Worm (Caenorhabditis elegans) whole organism, young adult: Measurements from ENCODE around the gene pap-2.

Experiments used
- B0336.3 ChIP-seq: fragments of 200-800 bp; sonication (Bioruptor generic); IDR thresholded peaks from 2 replicates; pipeline ENCODE4 v1.3.6; 2022; ENCODE audit warnings: missing genetic modification characterization, missing compliant biosample characterization
- F22D6.2 ChIP-seq: sonication (generic microtip); optimal IDR thresholded peaks from 2 replicates; lab custom pipeline; 2016; ENCODE audit warnings: mild to moderate bottlenecking, missing genetic modification characterization, missing compliant biosample characterization
- F23B12.7 ChIP-seq: sonication (generic microtip); optimal IDR thresholded peaks from 2 replicates; lab custom pipeline; 2017; ENCODE audit warnings: missing genetic modification characterization, mild to moderate bottlenecking, missing compliant biosample characterization, antibody characterized with exemption, moderate library complexity; ENCODE audit not compliant: insufficient read depth
- F33H1.4 ChIP-seq: fragments of 200-800 bp; sonication (Bioruptor generic); IDR thresholded peaks from 2 replicates; pipeline ENCODE4 v1.3.6; 2022; ENCODE audit warnings: missing genetic modification reagents, missing genetic modification characterization, missing compliant biosample characterization
- F39B2.1 ChIP-seq: fragments of 200-800 bp; sonication (Bioruptor generic); IDR thresholded peaks from 2 replicates; pipeline ENCODE4 v1.3.6; 2022; ENCODE audit warnings: missing genetic modification reagents, missing genetic modification characterization, missing compliant biosample characterization
- F49E8.2 ChIP-seq: sonication (generic microtip); optimal IDR thresholded peaks from 3 replicates; lab custom pipeline; 2017; ENCODE audit warnings: missing genetic modification characterization, mild to moderate bottlenecking, missing compliant biosample characterization, antibody characterized with exemption, moderate library complexity; ENCODE audit not compliant: insufficient read depth
- K11D2.4 ChIP-seq: fragments of 200-800 bp; sonication (Bioruptor generic); IDR thresholded peaks from 2 replicates; pipeline ENCODE4 v1.3.6; 2022; ENCODE audit warnings: missing genetic modification reagents, missing genetic modification characterization, missing compliant biosample characterization
- K12H6.12 ChIP-seq: fragments of 200-800 bp; sonication (Bioruptor generic); optimal IDR thresholded peaks from 2 replicates; lab custom pipeline; 2018; ENCODE audit warnings: mild to moderate bottlenecking, missing genetic modification characterization, missing compliant biosample characterization
- T07F8.4 ChIP-seq: sonication (generic microtip); optimal IDR thresholded peaks from 2 replicates; lab custom pipeline; 2016; ENCODE audit warnings: mild to moderate bottlenecking, missing genetic modification characterization, moderate library complexity, missing compliant biosample characterization
- Y67H2A.10 ChIP-seq: fragments of 200-800 bp; sonication (Bioruptor generic); conservative IDR thresholded peaks from 2 replicates; pipeline ENCODE4 v1.3.6; 2022; ENCODE audit warnings: missing genetic modification reagents, missing genetic modification characterization, missing compliant biosample characterization
- akir-1 ChIP-seq: fragments of 200-800 bp; sonication (Bioruptor generic); optimal IDR thresholded peaks from 2 replicates; lab custom pipeline; 2018; ENCODE audit warnings: mild to moderate bottlenecking, missing genetic modification characterization, moderate library complexity, missing compliant biosample characterization
- ama-1 ChIP-seq, 3 experiments: fragments of 150-350 bp in 1 of 3; sonication (generic microtip) in 2 of 3; optimal IDR thresholded peaks; 2 replicates each; lab custom pipeline; 2014 to 2018; ENCODE audit warnings: missing biosample characterization in 2 of 3, missing genetic modification characterization in 2 of 3, missing genetic modification reagents in 2 of 3
- aptf-2 ChIP-seq: fragments of 200-800 bp; sonication (Bioruptor generic); conservative IDR thresholded peaks from 2 replicates; pipeline ENCODE4 v1.3.6; 2022; ENCODE audit warnings: missing genetic modification reagents, missing genetic modification characterization, missing compliant biosample characterization
- ccch-3 ChIP-seq: fragments of 200-800 bp; sonication (Bioruptor generic); optimal IDR thresholded peaks from 2 replicates; lab custom pipeline; 2018; ENCODE audit warnings: mild to moderate bottlenecking, missing genetic modification characterization, missing compliant biosample characterization
- ceh-27 ChIP-seq: fragments of 200-800 bp; sonication (Bioruptor generic); optimal IDR thresholded peaks from 2 replicates; lab custom pipeline; 2018; ENCODE audit warnings: mild to moderate bottlenecking, missing genetic modification characterization, moderate library complexity, missing compliant biosample characterization
- ceh-58 ChIP-seq: fragments of 200-800 bp; sonication (Bioruptor generic); IDR thresholded peaks from 2 replicates; pipeline ENCODE4 v1.3.6; 2022; ENCODE audit warnings: missing genetic modification characterization, missing compliant biosample characterization
- ceh-79 ChIP-seq: sonication (generic microtip); optimal IDR thresholded peaks from 2 replicates; lab custom pipeline; 2017; ENCODE audit warnings: mild to moderate bottlenecking, missing genetic modification characterization, missing compliant biosample characterization
- ceh-91 ChIP-seq: fragments of 200-800 bp; sonication (Bioruptor generic); IDR thresholded peaks from 2 replicates; pipeline ENCODE4 v1.3.6; 2022; ENCODE audit warnings: missing genetic modification reagents, missing genetic modification characterization, missing compliant biosample characterization
- egl-18 ChIP-seq: fragments of 200-800 bp; sonication (Bioruptor generic); IDR thresholded peaks from 2 replicates; pipeline ENCODE4 v1.3.6; 2022; ENCODE audit warnings: missing genetic modification reagents, missing genetic modification characterization, missing compliant biosample characterization
- egl-44 ChIP-seq: fragments of 200-800 bp; sonication (Bioruptor generic); IDR thresholded peaks from 2 replicates; pipeline ENCODE4 v1.3.6; 2022; ENCODE audit warnings: missing genetic modification reagents, missing genetic modification characterization, missing compliant biosample characterization
- egrh-3 ChIP-seq: fragments of 200-800 bp; sonication (Bioruptor generic); IDR thresholded peaks from 2 replicates; pipeline ENCODE4 v1.3.6; 2022; ENCODE audit warnings: missing genetic modification reagents, missing genetic modification characterization, missing compliant biosample characterization
- fkh-3 ChIP-seq: sonication (generic microtip); optimal IDR thresholded peaks from 2 replicates; lab custom pipeline; 2016; ENCODE audit warnings: mild to moderate bottlenecking, missing genetic modification characterization, missing compliant biosample characterization
- hlh-26 ChIP-seq: fragments of 200-800 bp; sonication (Bioruptor generic); conservative IDR thresholded peaks from 2 replicates; pipeline ENCODE4 v1.3.6; 2022; ENCODE audit warnings: missing genetic modification reagents, missing genetic modification characterization, missing compliant biosample characterization
- hmg-1.2 ChIP-seq: fragments of 200-800 bp; sonication (Bioruptor generic); IDR thresholded peaks from 2 replicates; pipeline ENCODE4 v1.3.6; 2022; ENCODE audit warnings: missing genetic modification reagents, missing genetic modification characterization, missing compliant biosample characterization
- let-526 ChIP-seq: fragments of 200-800 bp; sonication (Bioruptor generic); IDR thresholded peaks from 2 replicates; pipeline ENCODE4 v1.3.6; 2022; ENCODE audit warnings: missing genetic modification reagents, missing genetic modification characterization, missing compliant biosample characterization
- lin-26 ChIP-seq: fragments of 200-800 bp; sonication (Bioruptor generic); IDR thresholded peaks from 2 replicates; pipeline ENCODE4 v1.3.6; 2022; ENCODE audit warnings: missing genetic modification reagents, missing genetic modification characterization, missing compliant biosample characterization
- lin-35 ChIP-seq, 3 experiments: fragments of 150-350 bp in 2 of 3; sonication (generic microtip) in 1 of 3; optimal IDR thresholded peaks; 2 replicates each; lab custom pipeline; 2014 to 2018; ENCODE audit warnings: missing biosample characterization in 3 of 3, missing genetic modification characterization in 3 of 3, missing genetic modification reagents in 3 of 3
- lin-40 ChIP-seq: sonication (generic microtip); optimal IDR thresholded peaks from 2 replicates; lab custom pipeline; 2016; ENCODE audit warnings: missing genetic modification characterization, mild to moderate bottlenecking, missing compliant biosample characterization, missing genotype, missing genetic modification reagents
- lir-1 ChIP-seq: fragments of 200-800 bp; sonication (Bioruptor generic); conservative IDR thresholded peaks from 2 replicates; pipeline ENCODE4 v1.3.6; 2022; ENCODE audit warnings: missing genetic modification reagents, missing genetic modification characterization, missing compliant biosample characterization
- lsy-27 ChIP-seq: sonication (generic microtip); optimal IDR thresholded peaks from 2 replicates; lab custom pipeline; 2017; ENCODE audit warnings: missing genetic modification characterization, mild to moderate bottlenecking, missing compliant biosample characterization, antibody characterized with exemption, missing genotype, borderline replicate concordance; ENCODE audit not compliant: insufficient read depth
- madf-3 ChIP-seq: fragments of 200-800 bp; sonication (Bioruptor generic); IDR thresholded peaks from 2 replicates; pipeline ENCODE4 v1.3.6; 2022; ENCODE audit warnings: missing genetic modification reagents, missing genetic modification characterization, missing compliant biosample characterization
- madf-6 ChIP-seq: fragments of 200-800 bp; sonication (Bioruptor generic); IDR thresholded peaks from 2 replicates; pipeline ENCODE4 v1.3.6; 2022; ENCODE audit warnings: missing genetic modification reagents, missing genetic modification characterization, missing compliant biosample characterization
- madf-8 ChIP-seq: fragments of 200-800 bp; sonication (Bioruptor generic); conservative IDR thresholded peaks from 2 replicates; pipeline ENCODE4 v1.3.6; 2022; ENCODE audit warnings: missing genetic modification reagents, missing genetic modification characterization, missing compliant biosample characterization
- mel-28 ChIP-seq: sonication (generic microtip); optimal IDR thresholded peaks from 2 replicates; lab custom pipeline; 2016; ENCODE audit warnings: borderline replicate concordance, mild to moderate bottlenecking, missing genetic modification characterization, missing compliant biosample characterization
- nfya-2 ChIP-seq: fragments of 200-800 bp; sonication (Bioruptor generic); IDR thresholded peaks from 2 replicates; pipeline ENCODE4 v1.3.6; 2022; ENCODE audit warnings: missing genetic modification reagents, missing genetic modification characterization, missing compliant biosample characterization
- nhr-27 ChIP-seq: fragments of 200-800 bp; sonication (Bioruptor generic); optimal IDR thresholded peaks from 2 replicates; lab custom pipeline; 2018; ENCODE audit warnings: mild to moderate bottlenecking, missing genetic modification characterization, moderate library complexity, missing compliant biosample characterization
- pbrm-1 ChIP-seq: fragments of 200-800 bp; sonication (Bioruptor generic); IDR thresholded peaks from 2 replicates; pipeline ENCODE4 v1.3.6; 2022; ENCODE audit warnings: missing genetic modification reagents, missing genetic modification characterization, missing compliant biosample characterization
- sdz-38 ChIP-seq: sonication (generic microtip); optimal IDR thresholded peaks from 2 replicates; lab custom pipeline; 2016; ENCODE audit warnings: missing genotype, missing genetic modification characterization, missing compliant biosample characterization
- tbp1 ChIP-seq: fragments of 200-800 bp; sonication (Bioruptor generic); optimal IDR thresholded peaks from 2 replicates; lab custom pipeline; 2018; ENCODE audit warnings: mild to moderate bottlenecking, missing genetic modification characterization, missing compliant biosample characterization
- xnd-1 ChIP-seq: sonication (generic microtip); optimal IDR thresholded peaks from 2 replicates; lab custom pipeline; 2016; ENCODE audit warnings: missing genotype, missing genetic modification reagents, missing genetic modification characterization, missing compliant biosample characterization
- zim-3 ChIP-seq: sonication (generic microtip); optimal IDR thresholded peaks from 2 replicates; lab custom pipeline; 2017; ENCODE audit warnings: mild to moderate bottlenecking, missing genetic modification characterization, moderate library complexity, missing compliant biosample characterization
- ztf-25 ChIP-seq: fragments of 200-800 bp; sonication (Bioruptor generic); IDR thresholded peaks from 2 replicates; pipeline ENCODE4 v1.3.6; 2022; ENCODE audit warnings: missing genetic modification reagents, missing genetic modification characterization, missing compliant biosample characterization
- ztf-28 ChIP-seq: fragments of 200-800 bp; sonication (Bioruptor generic); IDR thresholded peaks from 2 replicates; pipeline ENCODE4 v1.3.6; 2022; ENCODE audit warnings: missing genetic modification reagents, missing genetic modification characterization, missing compliant biosample characterization
- ztf-3 ChIP-seq: fragments of 200-800 bp; sonication (Bioruptor generic); optimal IDR thresholded peaks from 2 replicates; lab custom pipeline; 2018; ENCODE audit warnings: mild to moderate bottlenecking, missing genetic modification characterization, missing compliant biosample characterization

The pap-2 gene

DNA sequence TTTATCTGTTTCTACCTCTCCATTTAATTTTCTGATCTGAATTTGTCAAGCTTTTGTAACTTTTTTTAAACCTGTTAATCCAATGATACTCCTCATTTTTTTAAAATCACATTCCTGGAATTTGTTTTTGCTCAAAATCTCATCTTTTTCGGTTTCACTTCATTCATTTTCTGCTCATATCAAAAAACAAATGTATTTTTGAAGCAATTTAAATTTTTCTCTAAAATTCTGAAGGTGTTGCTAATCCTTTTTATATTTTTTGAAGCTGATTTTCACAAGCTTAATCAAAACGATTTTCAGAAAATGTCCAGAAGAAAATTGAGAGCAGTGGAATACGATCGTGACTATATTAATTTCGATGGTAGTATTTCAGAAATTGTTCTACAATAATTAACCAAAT is 14.3 kb downstream of the pap-2 start, which contains the start of gene E02H1.5:
TSS of gene E02H1.5 (plus strand) at position 301 of the 400 bp plus-strand sequence.
- TF ChIP-seq hmg-1.2 (GFP tag; lab: Robert Waterston, UW), result 0 out of 2 replicates have a peak, but pooled peaks have one; percentile 4
- TF ChIP-seq lin-35 (GFP tag; optimal IDR thresholded peaks at IDR 0.05; lab: Kevin White, UChicago), result no peak
- TF ChIP-seq Y67H2A.10 (GFP tag; lab: Robert Waterston, UW), result no peak
- TF ChIP-seq sdz-38 (tag; lab: Kevin White, UChicago), result no peak
- TF ChIP-seq ceh-79, result no peak
- no peak for TF ChIP-seq zim-3 (tag; lab: Kevin White, UChicago)

DNA sequence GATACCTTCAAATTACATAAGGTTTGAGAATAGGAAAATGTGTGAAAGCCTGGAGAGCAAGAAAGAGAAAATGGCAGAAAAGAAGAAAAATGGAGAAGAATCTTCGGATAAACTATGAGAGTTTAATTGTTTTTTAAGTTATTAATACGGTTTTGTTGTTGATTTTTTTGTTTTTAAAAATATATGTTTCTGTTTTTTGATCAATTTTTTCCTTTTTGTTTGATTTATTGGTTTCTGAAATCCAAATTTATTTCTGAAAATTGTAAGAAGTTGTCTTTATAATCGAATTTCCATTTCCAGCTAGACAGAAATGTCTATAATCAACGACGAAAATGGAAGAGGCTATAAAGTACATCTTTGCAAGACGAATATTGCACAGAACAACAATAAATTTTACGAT is 16.5 kb downstream of the pap-2 start, which contains the start of gene parp-2:
TSS of gene parp-2 (plus strand) at position 301 of the 400 bp plus-strand sequence.
- no peak for TF ChIP-seq tbp1
- TF ChIP-seq zim-3 (tag; lab: Kevin White, UChicago), result no peak
- no peak for TF ChIP-seq K12H6.12 (tag; lab: Kevin White, UChicago)
- no peak for TF ChIP-seq B0336.3 (GFP tag; lab: Robert Waterston, UW)
- TF ChIP-seq F39B2.1 (GFP tag; lab: Robert Waterston, UW), result no peak
- TF ChIP-seq lin-26 (GFP tag; lab: Robert Waterston, UW), result no peak
- no peak for TF ChIP-seq ceh-58
- no peak for TF ChIP-seq T07F8.4 (tag; lab: Kevin White, UChicago)
- TF ChIP-seq ztf-3 (GFP tag; lab: Kevin White, UChicago), result no peak
- TF ChIP-seq F22D6.2 (tag; lab: Kevin White, UChicago), result no peak
- TF ChIP-seq ceh-27 (GFP tag; lab: Kevin White, UChicago), result no peak
- TF ChIP-seq nhr-27 (tag; lab: Kevin White, UChicago), result no peak
- no peak for TF ChIP-seq ama-1 (optimal IDR thresholded peaks at IDR 0.05; lab: Kevin White, UChicago)
- no peak for TF ChIP-seq ama-1 (GFP tag; optimal IDR thresholded peaks at IDR 0.05; lab: Kevin White, UChicago)
- no peak for TF ChIP-seq akir-1 (GFP tag; lab: Kevin White, UChicago)
- TF ChIP-seq nfya-2 (GFP tag; lab: Robert Waterston, UW), result no peak
- TF ChIP-seq let-526, result no peak
- TF ChIP-seq hlh-26 (GFP tag; lab: Robert Waterston, UW), result no peak
- no peak for TF ChIP-seq ztf-25 (GFP tag; lab: Robert Waterston, UW)
- TF ChIP-seq, all 124 proteins: peak for 0

DNA sequence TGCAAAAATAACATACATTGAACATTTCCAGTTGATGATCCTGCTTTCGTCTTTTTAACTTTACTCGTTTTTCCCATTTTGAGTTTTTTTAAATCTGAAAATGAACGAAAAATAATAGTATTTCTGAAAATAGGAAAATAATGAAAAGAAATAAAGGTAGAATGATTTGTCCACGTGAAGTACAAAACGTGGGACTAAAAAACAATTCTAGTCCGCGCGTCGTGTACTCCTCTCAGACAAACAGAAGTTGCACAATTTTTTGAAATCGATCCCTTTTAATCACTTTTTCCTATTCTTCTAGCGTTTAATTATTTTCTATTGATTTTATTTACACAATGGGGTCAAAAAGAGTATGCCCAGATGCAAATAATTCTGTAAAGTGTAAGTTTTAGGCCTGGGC is 18.1 kb downstream of the pap-2 start, which contains the start of the genes E02H1.1 and tag-124:
TSS of gene E02H1.1 (minus strand) at position 94 of the 400 bp plus-strand sequence.
TSS of gene tag-124 (plus strand) at position 222 of the 400 bp plus-strand sequence.
- TF ChIP-seq egl-44 (GFP tag; lab: Robert Waterston, UW) (no peak), sdz-38 (tag; lab: Kevin White, UChicago) (no peak), lsy-27 (no peak), F49E8.2 (tag; lab: Kevin White, UChicago) (no peak), lin-40 (peak; percentile 70), tbp1 (peak; percentile 21), madf-6 (GFP tag; lab: Robert Waterston, UW) (peak; percentile 70; the same call in 1 of the 2 replicates), ccch-3 (GFP tag; lab: Kevin White, UChicago) (peak; percentile 5), pbrm-1 (GFP tag; lab: Robert Waterston, UW) (no peak), xnd-1 (tag; lab: Kevin White, UChicago) (peak; percentile 2), F23B12.7 (tag; lab: Kevin White, UChicago) (no peak), mel-28 (tag; lab: Kevin White, UChicago) (no peak), F33H1.4 (GFP tag; lab: Robert Waterston, UW) (peak; percentile 57), ztf-28 (GFP tag; lab: Robert Waterston, UW) (peak; percentile 64; the same call in 1 of the 2 replicates), let-526 (no peak), egrh-3 (GFP tag; lab: Robert Waterston, UW) (no peak), lir-1 (GFP tag; lab: Robert Waterston, UW) (peak; percentile 50; the same call in 1 of the 2 replicates), fkh-3 (no peak), aptf-2 (no peak), madf-8 (peak; percentile 29; the same call in 1 of the 2 replicates), K11D2.4 (GFP tag; lab: Robert Waterston, UW) (peak; percentile 76; the same call in 1 of the 2 replicates), nhr-27 (tag; lab: Kevin White, UChicago) (no peak), egl-18 (GFP tag; lab: Robert Waterston, UW) (no peak), ceh-91 (GFP tag; lab: Robert Waterston, UW) (no peak), madf-3 (GFP tag; lab: Robert Waterston, UW) (0 out of 2 replicates have a peak, but pooled peaks have one; percentile 49)
